Fruit fly (Drosophila melanogaster) whole organism, embryonic: ENCODE results near the gene CG33934.
A peak's percentile ranks its signal among the peaks of the same experiment; 100 is the strongest.

ENCODE experiments used
- Aef1 ChIP-seq: fragments of 200-800 bp; sonication (Bioruptor generic); IDR thresholded peaks from 3 replicates; pipeline ENCODE4 v1.3.6; 2022; ENCODE audit warnings: missing biosample characterization, missing genetic modification characterization
- Antp ChIP-seq: fragments of 200-800 bp; sonication (Bioruptor generic); optimal IDR thresholded peaks from 3 replicates; lab custom pipeline; 2016; ENCODE audit warnings: missing biosample characterization, missing genetic modification characterization
- Bdp1 ChIP-seq: fragments of 200-800 bp; sonication (Bioruptor generic); optimal IDR thresholded peaks from 3 replicates; lab custom pipeline; 2016; ENCODE audit warnings: missing biosample characterization, missing genetic modification characterization
- CG10979 ChIP-seq: fragments of 200-800 bp; sonication (Bioruptor generic); optimal IDR thresholded peaks from 2 replicates; lab custom pipeline; 2018; ENCODE audit warnings: missing biosample characterization, mild to moderate bottlenecking, missing genetic modification characterization, moderate library complexity
- CG11695 ChIP-seq: fragments of 200-800 bp; sonication (Bioruptor generic); IDR thresholded peaks from 3 replicates; pipeline ENCODE4 v1.3.6; 2022; ENCODE audit warnings: missing biosample characterization, missing genetic modification characterization
- CG12104 ChIP-seq: fragments of 200-800 bp; sonication (Bioruptor generic); optimal IDR thresholded peaks from 3 replicates; lab custom pipeline; 2016; ENCODE audit warnings: missing biosample characterization, missing genetic modification characterization
- CG12236 ChIP-seq: fragments of 200-800 bp; sonication (Bioruptor generic); optimal IDR thresholded peaks from 2 replicates; lab custom pipeline; 2016; ENCODE audit warnings: missing biosample characterization, missing genetic modification characterization
- CG13287 ChIP-seq: fragments of 200-800 bp; sonication (Bioruptor generic); IDR thresholded peaks from 2 replicates; pipeline ENCODE4 v1.3.6; 2022; ENCODE audit warnings: missing biosample characterization, missing genetic modification characterization; ENCODE audit not compliant: partially characterized antibody
- CG13624 ChIP-seq: fragments of 200-800 bp; sonication (Bioruptor generic); optimal IDR thresholded peaks from 2 replicates; lab custom pipeline; 2016; ENCODE audit warnings: missing biosample characterization, missing genetic modification characterization
- CG13775 ChIP-seq: fragments of 200-800 bp; sonication (Bioruptor generic); optimal IDR thresholded peaks from 3 replicates; lab custom pipeline; 2017; ENCODE audit warnings: missing biosample characterization, mild to moderate bottlenecking, missing genetic modification characterization
- CG14710 ChIP-seq: fragments of 200-800 bp; sonication (Bioruptor generic); optimal IDR thresholded peaks from 3 replicates; lab custom pipeline; 2019; ENCODE audit warnings: missing biosample characterization, mild to moderate bottlenecking, missing genetic modification characterization, moderate library complexity
- CG2116 ChIP-seq: fragments of 200-800 bp; sonication (Bioruptor generic); optimal IDR thresholded peaks from 3 replicates; lab custom pipeline; 2018; ENCODE audit warnings: missing biosample characterization, mild to moderate bottlenecking, missing genetic modification characterization
- CG3065 ChIP-seq: fragments of 200-800 bp; sonication (Bioruptor generic); optimal IDR thresholded peaks from 2 replicates; lab custom pipeline; 2016; ENCODE audit warnings: missing biosample characterization, missing genetic modification characterization
- CG31365 ChIP-seq: fragments of 200-800 bp; sonication (Bioruptor generic); optimal IDR thresholded peaks from 2 replicates; lab custom pipeline; 2018; ENCODE audit warnings: missing biosample characterization, mild to moderate bottlenecking, missing genetic modification characterization
- CG3163 ChIP-seq: fragments of 200-800 bp; sonication (Bioruptor generic); optimal IDR thresholded peaks from 3 replicates; lab custom pipeline; 2016; ENCODE audit warnings: missing biosample characterization, missing genetic modification characterization
- CG33557 ChIP-seq: fragments of 200-800 bp; sonication (Bioruptor generic); optimal IDR thresholded peaks from 2 replicates; lab custom pipeline; 2019; ENCODE audit warnings: missing biosample characterization, mild to moderate bottlenecking, missing genetic modification characterization, moderate library complexity
- CG6254 ChIP-seq: fragments of 200-800 bp; sonication (Bioruptor generic); optimal IDR thresholded peaks from 3 replicates; lab custom pipeline; 2017; ENCODE audit warnings: mild to moderate bottlenecking, missing biosample characterization, missing genetic modification reagents, missing genetic modification characterization
- CG7928 ChIP-seq: fragments of 200-800 bp; sonication (Bioruptor generic); optimal IDR thresholded peaks from 2 replicates; lab custom pipeline; 2017; ENCODE audit warnings: missing biosample characterization, mild to moderate bottlenecking, missing genetic modification characterization
- CG7963 ChIP-seq: fragments of 200-800 bp; sonication (Bioruptor generic); IDR thresholded peaks from 3 replicates; pipeline ENCODE4 v1.3.6; 2022; ENCODE audit warnings: missing biosample characterization, missing genetic modification characterization; ENCODE audit not compliant: partially characterized antibody
- CrebB ChIP-seq: fragments of 200-800 bp; sonication (Bioruptor generic); optimal IDR thresholded peaks from 3 replicates; lab custom pipeline; 2018; ENCODE audit warnings: missing biosample characterization, mild to moderate bottlenecking, missing genetic modification characterization
- Dbx ChIP-seq: fragments of 200-800 bp; sonication (Bioruptor generic); IDR thresholded peaks from 3 replicates; pipeline ENCODE4 v1.3.6; 2022; ENCODE audit warnings: missing biosample characterization, missing genetic modification characterization
- Dll ChIP-seq: fragments of 200-800 bp; sonication (Bioruptor generic); IDR thresholded peaks from 4 replicates; pipeline ENCODE4 v1.3.6; 2022; ENCODE audit warnings: missing biosample characterization, missing genetic modification characterization; ENCODE audit not compliant: partially characterized antibody
- GATAe ChIP-seq: fragments of 200-800 bp; sonication (Bioruptor generic); conservative IDR thresholded peaks from 2 replicates; pipeline ENCODE4 v1.3.6; 2022; ENCODE audit warnings: missing biosample characterization, missing genetic modification characterization
- H15 ChIP-seq: fragments of 200-800 bp; sonication (Bioruptor generic); IDR thresholded peaks from 3 replicates; pipeline ENCODE4 v1.3.6; 2022; ENCODE audit warnings: missing biosample characterization, missing genetic modification characterization
- Hr78 ChIP-seq, 2 experiments: fragments of 200-800 bp in 1 of 2; fragments of >200 bp in 1 of 2; sonication (Bioruptor generic) in 1 of 2; optimal IDR thresholded peaks; 2 replicates each; lab custom pipeline; 2017 to 2019; ENCODE audit warnings: missing biosample characterization in 2 of 2, missing genetic modification characterization in 2 of 2, mild to moderate bottlenecking in 1 of 2, moderate library complexity in 1 of 2
- Kr ChIP-seq: fragments of 200-800 bp; sonication (Bioruptor generic); optimal IDR thresholded peaks from 2 replicates; lab custom pipeline; 2017; ENCODE audit warnings: missing biosample characterization, mild to moderate bottlenecking, missing genetic modification characterization
- Mad ChIP-seq: fragments of 200-800 bp; sonication (Bioruptor generic); optimal IDR thresholded peaks from 2 replicates; lab custom pipeline; 2016; ENCODE audit warnings: missing biosample characterization, missing genetic modification characterization
- TFAM ChIP-seq: fragments of 200-800 bp; sonication (Bioruptor generic); optimal IDR thresholded peaks from 2 replicates; lab custom pipeline; 2017; ENCODE audit warnings: missing biosample characterization, missing genetic modification characterization, inconsistent platforms
- Trl ChIP-seq, 3 experiments: fragments of >200 bp in 2 of 3; fragments of 200-800 bp in 1 of 3; sonication (Bioruptor generic) in 1 of 3; optimal IDR thresholded peaks; 2 replicates in 1 of 3; 3 replicates in 2 of 3; lab custom pipeline; 2016 to 2017; ENCODE audit warnings: missing biosample characterization in 1 of 3, missing genetic modification characterization in 1 of 3
- Xbp1 ChIP-seq: fragments of 200-800 bp; sonication (Bioruptor generic); optimal IDR thresholded peaks from 3 replicates; lab custom pipeline; 2016; ENCODE audit warnings: missing biosample characterization, mild to moderate bottlenecking, missing genetic modification characterization
- ato ChIP-seq: fragments of 200-800 bp; sonication (Bioruptor generic); IDR thresholded peaks from 2 replicates; pipeline ENCODE4 v1.3.6; 2022; ENCODE audit warnings: missing biosample characterization, missing genetic modification characterization; ENCODE audit not compliant: partially characterized antibody
- cas ChIP-seq: fragments of 200-800 bp; sonication (Bioruptor generic); IDR thresholded peaks from 2 replicates; pipeline ENCODE4 v1.3.6; 2022; ENCODE audit warnings: missing biosample characterization, missing genetic modification characterization
- cwo ChIP-seq: fragments of 200-800 bp; sonication (Bioruptor generic); optimal IDR thresholded peaks from 3 replicates; lab custom pipeline; 2017; ENCODE audit warnings: missing biosample characterization, missing genetic modification characterization, mild to moderate bottlenecking, moderate library complexity, missing genetic modification reagents
- da ChIP-seq: fragments of 200-800 bp; sonication (Bioruptor generic); optimal IDR thresholded peaks from 2 replicates; lab custom pipeline; 2016; ENCODE audit warnings: missing biosample characterization, missing genetic modification characterization
- dan ChIP-seq: fragments of 200-800 bp; sonication (Bioruptor generic); IDR thresholded peaks from 2 replicates; pipeline ENCODE4 v1.3.6; 2022; ENCODE audit warnings: missing biosample characterization, missing genetic modification characterization
- danr ChIP-seq: fragments of 200-800 bp; sonication (Bioruptor generic); IDR thresholded peaks from 2 replicates; pipeline ENCODE4 v1.3.6; 2022; ENCODE audit warnings: missing biosample characterization, missing genetic modification characterization
- dmrt11E ChIP-seq: fragments of 200-800 bp; sonication (Bioruptor generic); optimal IDR thresholded peaks from 3 replicates; lab custom pipeline; 2018; ENCODE audit warnings: missing biosample characterization, mild to moderate bottlenecking, missing genetic modification characterization, moderate library complexity
- eyg ChIP-seq: fragments of 200-800 bp; sonication (Bioruptor generic); optimal IDR thresholded peaks from 3 replicates; lab custom pipeline; 2016; ENCODE audit warnings: missing biosample characterization, missing genetic modification characterization
- fd96Cb ChIP-seq: fragments of 200-800 bp; sonication (Bioruptor generic); optimal IDR thresholded peaks from 2 replicates; lab custom pipeline; 2018; ENCODE audit warnings: missing biosample characterization, mild to moderate bottlenecking, missing genetic modification characterization, moderate library complexity
- ind ChIP-seq: fragments of 200-800 bp; sonication (Bioruptor generic); optimal IDR thresholded peaks from 3 replicates; lab custom pipeline; 2016; ENCODE audit warnings: missing biosample characterization, missing genetic modification characterization
- jing ChIP-seq: fragments of 200-800 bp; sonication (Bioruptor generic); optimal IDR thresholded peaks from 2 replicates; lab custom pipeline; 2018; ENCODE audit warnings: missing biosample characterization, mild to moderate bottlenecking, missing genetic modification characterization
- nau ChIP-seq: fragments of 200-800 bp; sonication (Bioruptor generic); optimal IDR thresholded peaks from 3 replicates; lab custom pipeline; 2017; ENCODE audit warnings: missing biosample characterization, mild to moderate bottlenecking, missing genetic modification characterization, missing genetic modification reagents
- nerfin-2 ChIP-seq: fragments of 200-800 bp; sonication (Bioruptor generic); IDR thresholded peaks from 2 replicates; pipeline ENCODE4 v1.3.6; 2022; ENCODE audit warnings: missing biosample characterization, missing genetic modification characterization; ENCODE audit not compliant: partially characterized antibody
- onecut ChIP-seq: fragments of 200-800 bp; sonication (Bioruptor generic); IDR thresholded peaks from 2 replicates; pipeline ENCODE4 v1.3.6; 2022; ENCODE audit warnings: missing biosample characterization, missing genetic modification characterization
- p53 ChIP-seq: fragments of 200-800 bp; sonication (Bioruptor generic); optimal IDR thresholded peaks from 2 replicates; lab custom pipeline; 2016; ENCODE audit warnings: missing biosample characterization, missing genetic modification characterization
- run ChIP-seq: fragments of 200-800 bp; sonication (Bioruptor generic); optimal IDR thresholded peaks from 3 replicates; lab custom pipeline; 2018; ENCODE audit warnings: missing biosample characterization, mild to moderate bottlenecking, missing genetic modification characterization
- sens ChIP-seq: fragments of 200-800 bp; sonication (Bioruptor generic); peaks from one replicate; lab custom pipeline; 2016; ENCODE audit warnings: missing biosample characterization, missing genetic modification characterization
- sima ChIP-seq: fragments of 200-800 bp; sonication (Bioruptor generic); optimal IDR thresholded peaks from 2 replicates; lab custom pipeline; 2016; ENCODE audit warnings: missing biosample characterization, missing genetic modification characterization
- slou ChIP-seq: fragments of 200-800 bp; sonication (Bioruptor generic); optimal IDR thresholded peaks from 3 replicates; lab custom pipeline; 2016; ENCODE audit warnings: missing biosample characterization, missing genetic modification characterization
- wek ChIP-seq: fragments of 200-800 bp; sonication (Bioruptor generic); optimal IDR thresholded peaks from 3 replicates; lab custom pipeline; 2018; ENCODE audit warnings: missing biosample characterization, mild to moderate bottlenecking, missing genetic modification characterization, moderate library complexity

CG33934 gene

DNA sequence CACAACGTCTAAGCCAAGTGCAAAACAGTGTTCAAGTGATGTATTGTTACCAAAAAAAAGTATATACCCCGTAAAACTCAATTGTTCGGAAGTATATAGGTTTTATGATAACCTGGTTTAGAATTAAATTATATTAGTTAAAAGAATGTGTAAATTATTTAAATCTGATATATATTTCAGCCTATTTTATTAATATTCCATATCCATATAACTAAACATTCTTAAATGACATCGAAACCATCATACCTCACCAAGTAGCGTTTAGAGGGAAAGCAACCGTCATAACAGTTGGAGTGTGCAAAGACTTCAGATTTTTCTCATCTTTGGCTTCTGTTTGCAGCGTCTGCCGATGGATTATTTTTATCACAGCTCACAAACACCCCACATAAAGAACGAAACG, 43.1 kb upstream of the CG33934 start (continued):
- TF ChIP-seq sens (GFP tag; lab: Kevin White, UChicago) (peak; percentile 79), run (tag; lab: Kevin White, UChicago) (peak; percentile 69), CG33557 (GFP tag; lab: Kevin White, UChicago) (peak; percentile 77), slou (GFP tag; lab: Kevin White, UChicago) (peak; percentile 50), CG11695 (GFP tag; lab: Robert Waterston, UW) (peak; percentile 83), nau (GFP tag; lab: Kevin White, UChicago) (no peak), danr (GFP tag; lab: Robert Waterston, UW) (no peak), wek (GFP tag; lab: Kevin White, UChicago) (no peak), CG3163 (GFP tag; lab: Kevin White, UChicago) (no peak), CG10979 (peak; percentile 88), dmrt11E (peak; percentile 88), fd96Cb (tag; lab: Kevin White, UChicago) (peak; percentile 82), da (GFP tag; lab: Kevin White, UChicago) (no peak), ato (GFP tag; lab: Robert Waterston, UW) (no peak), Kr (GFP tag; lab: Kevin White, UChicago) (no peak), CG14710 (tag; lab: Kevin White, UChicago) (peak; percentile 84), CG7963 (GFP tag; lab: Robert Waterston, UW) (no peak), Hr78 (GFP tag; optimal IDR thresholded peaks at IDR 0.05; lab: Kevin White, UChicago) (peak in 1 of 2 experiments; percentile 38), Mad (no peak), CG7928 (GFP tag; lab: Kevin White, UChicago) (peak; percentile 35), ind (GFP tag; lab: Kevin White, UChicago) (peak; percentile 58), Xbp1 (GFP tag; lab: Kevin White, UChicago) (peak; percentile 74), TFAM (no peak), Aef1 (GFP tag; lab: Robert Waterston, UW) (peak; percentile 64), CG6254 (peak; percentile 42), CG13624 (GFP tag; lab: Kevin White, UChicago) (no peak), CG12104 (GFP tag; lab: Kevin White, UChicago) (peak; percentile 73), Bdp1 (GFP tag; lab: Kevin White, UChicago) (no peak), CG12236 (GFP tag; lab: Kevin White, UChicago) (no peak), cas (GFP tag; lab: Robert Waterston, UW) (peak; percentile 42; the same call in 1 of the 2 replicates), Dll (GFP tag; lab: Robert Waterston, UW) (no peak), dan (no peak; the same call in 1 of the 2 replicates), CG2116 (GFP tag; lab: Kevin White, UChicago) (peak; percentile 11), CG31365 (no peak), eyg (GFP tag; lab: Kevin White, UChicago) (no peak), jing (GFP tag; lab: Kevin White, UChicago) (peak; percentile 29), cwo (peak; percentile 51), CrebB (tag; lab: Kevin White, UChicago) (peak; percentile 63), GATAe (no peak), Antp (GFP tag; lab: Kevin White, UChicago) (no peak), nerfin-2 (no peak), sima (GFP tag; lab: Kevin White, UChicago) (no peak), onecut (GFP tag; lab: Robert Waterston, UW) (peak; percentile 72), H15 (GFP tag; lab: Robert Waterston, UW) (peak; percentile 48; the same call in 1 of the 3 replicates), CG13775 (GFP tag; lab: Kevin White, UChicago) (peak; percentile 65), p53 (GFP tag; lab: Kevin White, UChicago) (no peak), CG3065 (GFP tag; lab: Kevin White, UChicago) (no peak), Dbx (GFP tag; lab: Robert Waterston, UW) (peak; percentile 76), CG13287 (GFP tag; lab: Robert Waterston, UW) (no peak), Trl (optimal IDR thresholded peaks at IDR 0.05; lab: Kevin White, UChicago) (no peak), Trl (GFP tag; optimal IDR thresholded peaks at IDR 0.05; lab: Kevin White, UChicago) (peak; percentile 14)
